3 fruit fly cellular contexts compared by ENCODE assay signal in the genomic region with DNA sequence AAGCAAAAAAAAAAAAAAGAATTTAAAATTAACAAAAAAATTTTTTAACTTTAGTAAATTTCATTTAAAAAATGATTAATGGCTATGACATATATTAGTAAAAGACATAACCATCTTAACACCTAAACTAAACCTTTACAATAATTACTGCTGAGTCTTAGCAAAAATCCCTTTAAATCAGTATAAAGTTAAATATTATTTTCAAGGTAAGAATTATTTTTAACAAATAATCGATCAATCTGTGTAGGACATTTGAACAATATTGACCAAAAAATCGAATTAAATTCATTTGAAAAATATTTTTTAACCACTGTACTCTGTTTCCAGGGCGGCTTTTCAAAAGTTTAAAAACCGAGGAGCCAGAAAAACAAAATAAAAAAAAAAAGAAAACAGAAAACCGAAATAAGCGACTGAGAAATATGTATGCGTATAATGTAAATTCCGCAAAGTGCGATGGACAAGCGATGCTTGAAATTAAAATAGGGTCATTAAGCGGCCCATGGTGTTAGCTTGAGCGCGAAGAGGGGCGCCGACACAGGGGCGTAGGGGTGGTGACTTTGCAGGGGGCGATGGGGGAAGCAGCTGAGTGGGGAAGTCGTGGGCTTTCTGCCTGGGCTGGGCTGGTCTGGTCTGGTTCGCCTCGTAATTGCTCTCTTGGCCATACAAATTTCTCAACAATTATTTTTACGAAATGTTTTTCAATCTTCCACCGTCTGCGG.
TF ChIP-seq lines count a peak whose summit lies in the region.

No protein-coding gene starts in this region.

TF ChIP-seq in whole organism, embryonic, 481 proteins besides CTCF, POLR2A, EP300 and RAD21 (continued from another document and continues in another):
- TF ChIP-seq ERR (GFP tag; optimal IDR thresholded peaks at IDR 0.05; lab: Kevin White, UChicago) (no peak), phol (tag; optimal IDR thresholded peaks at IDR 0.05; lab: Kevin White, UChicago) (peak; percentile 38), CG2678 (tag; optimal IDR thresholded peaks at IDR 0.05; lab: Kevin White, UChicago) (peak; percentile 58), Kr (GFP tag; optimal IDR thresholded peaks at IDR 0.05; lab: Kevin White, UChicago) (no peak), CG12769 (tag; optimal IDR thresholded peaks at IDR 0.05; lab: Kevin White, UChicago) (peak; percentile 14), CG4424 (GFP tag; optimal IDR thresholded peaks at IDR 0.05; lab: Kevin White, UChicago) (peak; percentile 42), CG8388 (GFP tag; optimal IDR thresholded peaks at IDR 0.05; lab: Kevin White, UChicago) (peak; percentile 1), Pdp1 (GFP tag; optimal IDR thresholded peaks at IDR 0.05; lab: Kevin White, UChicago) (no peak), Dbx (GFP tag; IDR thresholded peaks at IDR 0.05; lab: Robert Waterston, UW) (no peak), Ssrp (tag; optimal IDR thresholded peaks at IDR 0.05; lab: Kevin White, UChicago) (peak; percentile 41), row (GFP tag; IDR thresholded peaks at IDR 0.05; lab: Robert Waterston, UW) (peak; percentile 26; the same call in 1 of the 3 replicates), Sox102F (GFP tag; optimal IDR thresholded peaks at IDR 0.05; lab: Kevin White, UChicago) (peak; percentile 67), CG11695 (GFP tag; IDR thresholded peaks at IDR 0.05; lab: Robert Waterston, UW) (peak; percentile 55; the same call in 2 of the 3 replicates), Hr51 (GFP tag; optimal IDR thresholded peaks at IDR 0.05; lab: Kevin White, UChicago) (peak in 1 of 2 experiments; percentile 79), Ravus (GFP tag; IDR thresholded peaks at IDR 0.05; lab: Robert Waterston, UW) (no peak), CG14014 (GFP tag; IDR thresholded peaks at IDR 0.05; lab: Robert Waterston, UW) (no peak), CG2120 (GFP tag; optimal IDR thresholded peaks at IDR 0.05; lab: Kevin White, UChicago) (peak; percentile 9), stc (GFP tag; IDR thresholded peaks at IDR 0.05; lab: Robert Waterston, UW) (no peak), CG5953 (GFP tag; IDR thresholded peaks at IDR 0.05; lab: Robert Waterston, UW) (no peak), slp2 (GFP tag; optimal IDR thresholded peaks at IDR 0.05; lab: Kevin White, UChicago) (no peak), CG30403 (GFP tag; optimal IDR thresholded peaks at IDR 0.05; lab: Kevin White, UChicago) (peak; percentile 48), ind (GFP tag; optimal IDR thresholded peaks at IDR 0.05; lab: Kevin White, UChicago) (no peak), CG7839 (tag; optimal IDR thresholded peaks at IDR 0.05; lab: Kevin White, UChicago) (peak; percentile 70), gem (tag; optimal IDR thresholded peaks at IDR 0.05; lab: Kevin White, UChicago) (peak; percentile 67), CG2712 (tag; optimal IDR thresholded peaks at IDR 0.05; lab: Kevin White, UChicago) (peak; percentile 50), CG11504 (tag; optimal IDR thresholded peaks at IDR 0.05; lab: Kevin White, UChicago) (peak; percentile 74), CG17385 (GFP tag; optimal IDR thresholded peaks at IDR 0.05; lab: Kevin White, UChicago) (peak; percentile 27), esg (GFP tag; conservative IDR thresholded peaks at IDR 0.05; lab: Robert Waterston, UW) (peak; percentile 40; the same call in 1 of the 2 replicates), Six4 (GFP tag; optimal IDR thresholded peaks at IDR 0.05; lab: Kevin White, UChicago) (peak; percentile 8), PHDP (tag; optimal IDR thresholded peaks at IDR 0.05; lab: Kevin White, UChicago) (peak; percentile 7), Rfx (GFP tag; IDR thresholded peaks at IDR 0.05; lab: Robert Waterston, UW) (peak; percentile 24; the same call in 1 of the 2 replicates), CG8290 (GFP tag; optimal IDR thresholded peaks at IDR 0.05; lab: Kevin White, UChicago) (no peak), CG8290 (tag; optimal IDR thresholded peaks at IDR 0.05; lab: Kevin White, UChicago) (peak in 1 of 2 experiments; percentile 11), Xbp1 (GFP tag; optimal IDR thresholded peaks at IDR 0.05; lab: Kevin White, UChicago) (peak; percentile 12), sens (GFP tag; lab: Kevin White, UChicago) (peak; percentile 78), CG13296 (GFP tag; optimal IDR thresholded peaks at IDR 0.05; lab: Kevin White, UChicago) (peak; percentile 27), shn (GFP tag; optimal IDR thresholded peaks at IDR 0.05; lab: Kevin White, UChicago) (no peak), nmo (GFP tag; optimal IDR thresholded peaks at IDR 0.05; lab: Kevin White, UChicago) (peak; percentile 70), sd (tag; optimal IDR thresholded peaks at IDR 0.05; lab: Kevin White, UChicago) (peak; percentile 55), fd96Cb (tag; optimal IDR thresholded peaks at IDR 0.05; lab: Kevin White, UChicago) (peak; percentile 9), CG2199 (GFP tag; IDR thresholded peaks at IDR 0.05; lab: Robert Waterston, UW) (peak; percentile 76; the same call in 2 of the 3 replicates)

TF ChIP-seq in whole organism, prepupa, 60 proteins besides CTCF, POLR2A, EP300 and RAD21 (continued from another document):
- TF ChIP-seq CG8119 (GFP tag; IDR thresholded peaks at IDR 0.05; lab: Robert Waterston, UW) (no peak), Hr39 (GFP tag; optimal IDR thresholded peaks at IDR 0.05; lab: Kevin White, UChicago) (peak; percentile 10), fd85E (GFP tag; optimal IDR thresholded peaks at IDR 0.05; lab: Kevin White, UChicago) (no peak), fd59A (GFP tag; optimal IDR thresholded peaks at IDR 0.05; lab: Kevin White, UChicago) (no peak), Sox102F (GFP tag; optimal IDR thresholded peaks at IDR 0.05; lab: Kevin White, UChicago) (peak; percentile 22), CG8319 (GFP tag; optimal IDR thresholded peaks at IDR 0.05; lab: Kevin White, UChicago) (peak; percentile 44), Hr4 (GFP tag; optimal IDR thresholded peaks at IDR 0.05; lab: Kevin White, UChicago) (no peak), spab (GFP tag; optimal IDR thresholded peaks at IDR 0.05; lab: Kevin White, UChicago) (no peak), lz (GFP tag; optimal IDR thresholded peaks at IDR 0.05; lab: Kevin White, UChicago) (peak; percentile 27), OdsH (GFP tag; optimal IDR thresholded peaks at IDR 0.05; lab: Kevin White, UChicago) (peak; percentile 39), dsx (GFP tag; optimal IDR thresholded peaks at IDR 0.05; lab: Kevin White, UChicago; ENCODE audit: poor library complexity, severe bottlenecking) (no peak), CG9139 (GFP tag; optimal IDR thresholded peaks at IDR 0.05; lab: Kevin White, UChicago) (no peak), achi (GFP tag; optimal IDR thresholded peaks at IDR 0.05; lab: Kevin White, UChicago) (peak; percentile 47), CG6163 (GFP tag; IDR thresholded peaks at IDR 0.05; lab: Robert Waterston, UW) (peak; percentile 34; the same call in 1 of the 3 replicates), CG3032 (tag; optimal IDR thresholded peaks at IDR 0.05; lab: Kevin White, UChicago) (no peak), fkh (GFP tag; optimal IDR thresholded peaks at IDR 0.05; lab: Kevin White, UChicago) (no peak), eg (GFP tag; IDR thresholded peaks at IDR 0.05; lab: Robert Waterston, UW) (0 out of 3 replicates have a peak, but pooled peaks have one; percentile 8), svp (GFP tag; lab: Kevin White, UChicago) (peak; percentile 79), CG31627 (GFP tag; optimal IDR thresholded peaks at IDR 0.05; lab: Kevin White, UChicago) (peak; percentile 44), salr (GFP tag; optimal IDR thresholded peaks at IDR 0.05; lab: Kevin White, UChicago) (peak in 1 of 2 experiments; percentile 9), ss (GFP tag; optimal IDR thresholded peaks at IDR 0.05; lab: Kevin White, UChicago) (no peak), dac (GFP tag; optimal IDR thresholded peaks at IDR 0.05; lab: Kevin White, UChicago) (no peak), Smox (GFP tag; optimal IDR thresholded peaks at IDR 0.05; lab: Kevin White, UChicago) (peak; percentile 75), Met (GFP tag; optimal IDR thresholded peaks at IDR 0.05; lab: Kevin White, UChicago) (peak; percentile 77), Eip75B (GFP tag; optimal IDR thresholded peaks at IDR 0.05; lab: Kevin White, UChicago) (peak; percentile 24), CG3919 (GFP tag; optimal IDR thresholded peaks at IDR 0.05; lab: Kevin White, UChicago) (peak; percentile 60), vri (GFP tag; optimal IDR thresholded peaks at IDR 0.05; lab: Kevin White, UChicago) (no peak), pdm3 (GFP tag; optimal IDR thresholded peaks at IDR 0.05; lab: Kevin White, UChicago) (peak; percentile 41), CG4318 (GFP tag; optimal IDR thresholded peaks at IDR 0.05; lab: Kevin White, UChicago) (no peak), Ets21C (GFP tag; optimal IDR thresholded peaks at IDR 0.05; lab: Kevin White, UChicago) (peak; percentile 1), CG10669 (GFP tag; optimal IDR thresholded peaks at IDR 0.05; lab: Kevin White, UChicago) (no peak), topi (GFP tag; optimal IDR thresholded peaks at IDR 0.05; lab: Kevin White, UChicago) (peak; percentile 72), Hr38 (GFP tag; optimal IDR thresholded peaks at IDR 0.05; lab: Kevin White, UChicago) (no peak), esn (GFP tag; optimal IDR thresholded peaks at IDR 0.05; lab: Kevin White, UChicago) (peak; percentile 77), CG6808 (GFP tag; optimal IDR thresholded peaks at IDR 0.05; lab: Kevin White, UChicago) (no peak), CG11762 (GFP tag; optimal IDR thresholded peaks at IDR 0.05; lab: Kevin White, UChicago; ENCODE audit: insufficient read depth) (no peak), CG16779 (tag; optimal IDR thresholded peaks at IDR 0.05; lab: Kevin White, UChicago) (no peak), CG34406 (GFP tag; optimal IDR thresholded peaks at IDR 0.05; lab: Kevin White, UChicago) (peak; percentile 81)

TF ChIP-seq in whole organism, wandering third instar larva, 38 proteins besides CTCF, POLR2A, EP300 and RAD21 (continued from another document):
- TF ChIP-seq tai (GFP tag; optimal IDR thresholded peaks at IDR 0.05; lab: Kevin White, UChicago) (no peak), jim (GFP tag; optimal IDR thresholded peaks at IDR 0.05; lab: Kevin White, UChicago) (no peak), sv (GFP tag; optimal IDR thresholded peaks at IDR 0.05; lab: Kevin White, UChicago) (no peak), Hr78 (GFP tag; optimal IDR thresholded peaks at IDR 0.05; lab: Kevin White, UChicago) (no peak), rgr (GFP tag; optimal IDR thresholded peaks at IDR 0.05; lab: Kevin White, UChicago) (peak; percentile 25), CrebA (GFP tag; optimal IDR thresholded peaks at IDR 0.05; lab: Kevin White, UChicago; ENCODE audit: borderline replicate concordance) (no peak), Mio (GFP tag; optimal IDR thresholded peaks at IDR 0.05; lab: Kevin White, UChicago) (no peak), dl (GFP tag; optimal IDR thresholded peaks at IDR 0.05; lab: Kevin White, UChicago; ENCODE audit: insufficient read depth in 1 of 2, partially characterized antibody in 2 of 2) (no peak), Hnf4 (GFP tag; optimal IDR thresholded peaks at IDR 0.05; lab: Kevin White, UChicago) (no peak), br (GFP tag; optimal IDR thresholded peaks at IDR 0.05; lab: Kevin White, UChicago) (no peak)
